Worm (Caenorhabditis elegans): ENCODE data around the gene msp-63.
"Not testable (repeated sequence)": the region's sequence is repeated elsewhere in the genome, so short reads cannot be mapped to it uniquely, and the experiment has no call there.

Gene msp-63

DNA sequence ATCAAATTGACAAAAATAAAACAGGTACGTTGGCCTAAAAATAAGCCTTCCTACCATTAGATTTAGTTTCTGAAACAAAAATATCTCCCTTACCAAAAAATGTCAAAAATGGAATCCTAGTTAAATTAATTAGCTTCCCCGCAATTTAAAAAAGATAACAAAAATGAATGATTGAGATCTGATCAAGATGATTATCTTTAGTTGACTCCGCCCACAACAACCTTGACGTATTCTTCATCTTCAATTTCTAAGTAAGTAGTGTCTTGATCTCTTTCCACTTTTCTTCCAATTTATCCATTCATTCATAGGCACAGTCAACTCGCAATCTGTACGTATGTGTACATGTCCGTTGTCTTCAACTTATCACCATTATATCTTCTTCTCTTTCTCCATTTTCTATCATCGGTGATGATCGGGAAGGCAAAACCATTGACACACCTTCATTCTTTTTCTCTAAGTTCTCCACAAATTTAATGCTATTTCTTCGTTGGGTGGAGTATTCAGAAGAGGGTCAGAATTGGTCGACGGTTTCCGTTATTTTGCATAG lies 28.9 kb downstream of the msp-63 start:
- TF ChIP-seq ztf-29 (GFP tag; IDR thresholded peaks at IDR 0.05) (no peak), tab-1 (GFP tag; IDR thresholded peaks at IDR 0.05) (no peak), klf-2 (GFP tag; conservative IDR thresholded peaks at IDR 0.05) (no peak), flt-1 (GFP tag; IDR thresholded peaks at IDR 0.05) (no peak), T22C8.4 (GFP tag; IDR thresholded peaks at IDR 0.05) (no peak), ref-1 (GFP tag; conservative IDR thresholded peaks at IDR 0.05) (no peak), ztf-23 (GFP tag; IDR thresholded peaks at IDR 0.05) (no peak), cog-1 (tag; optimal IDR thresholded peaks at IDR 0.05) (no peak)

DNA sequence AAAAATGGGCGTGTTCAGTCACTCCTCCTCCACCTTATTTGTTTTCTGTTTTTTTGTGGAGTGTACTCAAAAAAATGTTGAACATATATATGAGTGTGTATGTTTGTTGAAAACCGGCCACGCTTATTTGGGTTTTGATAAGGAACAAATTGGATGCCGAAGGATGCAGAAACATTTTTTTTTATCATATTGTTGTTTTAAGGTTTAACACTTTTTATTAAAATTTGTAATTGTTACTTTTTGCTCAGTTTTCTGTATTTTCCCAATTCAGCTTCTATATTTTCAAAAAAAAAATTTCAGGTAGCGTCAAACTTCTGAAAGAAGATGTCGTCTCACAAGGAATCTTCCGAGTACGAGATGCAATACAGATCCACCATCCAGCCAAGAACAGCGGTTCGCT lies 31.9 kb downstream of the msp-63 start, which contains the start of gene ifb-1:
TSS of gene ifb-1 (plus strand) at position 301 of the 400 bp plus-strand sequence.
- no peak for TF ChIP-seq tab-1 (GFP tag; IDR thresholded peaks at IDR 0.05)
- TF ChIP-seq cog-1 (tag; optimal IDR thresholded peaks at IDR 0.05): no peak
- no peak for TF ChIP-seq ztf-23 (GFP tag; IDR thresholded peaks at IDR 0.05)
- TF ChIP-seq ref-1 (GFP tag; conservative IDR thresholded peaks at IDR 0.05): no peak
- no peak for TF ChIP-seq klf-2 (GFP tag; conservative IDR thresholded peaks at IDR 0.05)
- TF ChIP-seq flt-1 (GFP tag; IDR thresholded peaks at IDR 0.05): no peak
- TF ChIP-seq ztf-29 (GFP tag; IDR thresholded peaks at IDR 0.05): no peak
- TF ChIP-seq med-1 (GFP tag; optimal IDR thresholded peaks at IDR 0.05; ENCODE audit: insufficient read depth): no peak
- no peak for TF ChIP-seq T22C8.4 (GFP tag; IDR thresholded peaks at IDR 0.05)

DNA sequence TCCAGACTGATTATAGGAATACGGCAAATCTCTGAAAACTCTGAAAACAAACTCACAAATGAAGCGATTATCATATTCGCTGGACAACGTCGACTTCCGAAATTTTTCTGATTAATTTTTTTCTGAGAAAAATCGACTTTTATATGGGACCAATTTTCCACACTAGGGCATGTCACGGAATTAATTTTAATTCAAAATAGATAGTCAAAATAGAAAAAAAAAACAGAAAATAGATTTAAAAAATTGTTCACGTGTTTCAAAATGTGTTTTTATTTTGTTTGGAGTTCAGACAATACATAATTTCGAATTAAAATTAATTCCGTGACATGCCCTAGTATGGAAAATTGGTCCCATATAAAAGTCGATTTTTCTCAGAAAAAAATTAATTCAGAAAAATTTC lies 39.6 kb downstream of the msp-63 start, which contains the start of the genes F10C1.3 and F10C1.23:
TSS of gene F10C1.3 (minus strand) at position 101 of the 400 bp plus-strand sequence.
TSS of gene F10C1.23 (plus strand) at position 385 of the 400 bp plus-strand sequence.
- TF ChIP-seq med-1 (GFP tag; optimal IDR thresholded peaks at IDR 0.05; ENCODE audit: insufficient read depth); klf-2 (GFP tag; conservative IDR thresholded peaks at IDR 0.05); cog-1 (tag; optimal IDR thresholded peaks at IDR 0.05): not testable (repeated sequence)

DNA sequence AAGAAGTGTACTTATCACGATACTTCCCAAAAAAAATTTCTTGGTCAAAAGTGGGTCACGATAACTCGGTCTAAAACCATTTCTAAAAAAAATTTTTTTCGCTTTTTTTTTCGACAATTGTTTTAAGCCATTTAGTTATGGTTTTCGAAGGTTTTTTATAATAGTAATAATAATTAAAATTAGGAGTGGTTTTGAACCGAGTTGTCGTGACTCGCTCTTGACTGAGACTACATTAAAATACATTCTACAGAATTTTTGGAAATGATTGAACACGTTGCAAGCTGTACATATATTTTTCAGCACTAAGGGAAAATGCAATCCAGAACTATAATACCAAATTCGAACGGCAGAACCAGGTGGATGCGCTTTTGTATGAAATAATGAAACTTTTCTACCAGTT lies 43.1 kb downstream of the msp-63 start, which contains the start of gene F10C1.8:
TSS of gene F10C1.8 (plus strand) at position 301 of the 400 bp plus-strand sequence.
- TF ChIP-seq flt-1 (GFP tag; IDR thresholded peaks at IDR 0.05) (no peak), ref-1 (GFP tag; conservative IDR thresholded peaks at IDR 0.05) (no peak), tab-1 (GFP tag; IDR thresholded peaks at IDR 0.05) (no peak), T22C8.4 (GFP tag; IDR thresholded peaks at IDR 0.05) (no peak), klf-2 (GFP tag; conservative IDR thresholded peaks at IDR 0.05) (no peak), ztf-29 (GFP tag; IDR thresholded peaks at IDR 0.05) (no peak), ztf-23 (GFP tag; IDR thresholded peaks at IDR 0.05) (no peak), med-1 (GFP tag; optimal IDR thresholded peaks at IDR 0.05; ENCODE audit: insufficient read depth) (no peak), cog-1 (tag; optimal IDR thresholded peaks at IDR 0.05) (no peak)

DNA sequence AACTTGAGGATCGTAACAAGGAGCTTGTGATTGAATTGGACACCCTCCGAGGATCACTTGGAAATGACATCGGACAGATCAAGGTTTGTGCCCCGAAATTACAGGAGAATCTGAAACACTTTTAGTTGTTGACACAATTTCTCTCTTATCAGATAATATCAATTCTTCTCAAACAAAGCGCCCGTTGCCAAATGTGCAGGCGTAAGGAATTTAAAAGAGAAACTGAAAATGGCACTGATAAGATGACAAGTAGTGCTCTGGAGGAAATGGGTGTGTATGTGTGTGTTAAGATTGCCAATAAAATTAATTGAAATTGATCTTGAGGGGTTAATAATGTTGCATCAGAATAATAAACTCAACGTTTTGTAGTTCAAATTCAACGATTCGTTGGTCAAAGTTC lies 45.9 kb downstream of the msp-63 start:
- no peak for TF ChIP-seq cog-1 (tag; optimal IDR thresholded peaks at IDR 0.05)
- TF ChIP-seq ref-1 (GFP tag; conservative IDR thresholded peaks at IDR 0.05): no peak
- TF ChIP-seq ztf-29 (GFP tag; IDR thresholded peaks at IDR 0.05): no peak
- TF ChIP-seq ztf-23 (GFP tag; IDR thresholded peaks at IDR 0.05): no peak
- TF ChIP-seq flt-1 (GFP tag; IDR thresholded peaks at IDR 0.05): no peak
- no peak for TF ChIP-seq tab-1 (GFP tag; IDR thresholded peaks at IDR 0.05)
- TF ChIP-seq med-1 (GFP tag; optimal IDR thresholded peaks at IDR 0.05; ENCODE audit: insufficient read depth): no peak
- TF ChIP-seq klf-2 (GFP tag; conservative IDR thresholded peaks at IDR 0.05): no peak
- no peak for TF ChIP-seq T22C8.4 (GFP tag; IDR thresholded peaks at IDR 0.05)

DNA sequence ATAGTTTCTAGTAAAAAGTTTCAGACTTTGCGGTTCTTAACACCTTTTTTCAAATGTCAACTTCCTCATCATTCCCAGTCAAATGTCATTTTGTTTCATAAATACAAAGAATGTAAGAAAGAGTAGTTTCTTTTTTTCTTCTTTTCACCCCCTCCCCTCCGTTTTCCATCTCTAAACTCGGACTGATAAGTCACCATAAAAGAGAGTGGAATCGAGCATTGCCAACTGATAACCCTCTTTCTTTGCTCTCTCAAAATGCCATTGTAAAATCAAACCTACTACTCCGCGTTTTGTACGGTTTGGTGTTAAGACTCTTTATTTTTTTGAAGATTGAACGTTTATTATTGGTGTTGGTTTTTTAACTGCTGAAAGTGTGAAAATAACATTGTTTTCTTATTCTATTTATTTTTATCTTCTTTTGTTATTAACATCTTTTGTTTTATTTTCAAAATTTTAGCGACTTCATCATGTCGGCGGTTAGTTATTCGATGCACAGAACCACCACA lies 47.5 kb downstream of the msp-63 start, which contains the start of gene ifb-2:
TSS of gene ifb-2 (plus strand) at position 456 of the 506 bp plus-strand sequence.
- TF ChIP-seq klf-2 (GFP tag; conservative IDR thresholded peaks at IDR 0.05) (no peak), T22C8.4 (GFP tag; IDR thresholded peaks at IDR 0.05) (no peak)

DNA sequence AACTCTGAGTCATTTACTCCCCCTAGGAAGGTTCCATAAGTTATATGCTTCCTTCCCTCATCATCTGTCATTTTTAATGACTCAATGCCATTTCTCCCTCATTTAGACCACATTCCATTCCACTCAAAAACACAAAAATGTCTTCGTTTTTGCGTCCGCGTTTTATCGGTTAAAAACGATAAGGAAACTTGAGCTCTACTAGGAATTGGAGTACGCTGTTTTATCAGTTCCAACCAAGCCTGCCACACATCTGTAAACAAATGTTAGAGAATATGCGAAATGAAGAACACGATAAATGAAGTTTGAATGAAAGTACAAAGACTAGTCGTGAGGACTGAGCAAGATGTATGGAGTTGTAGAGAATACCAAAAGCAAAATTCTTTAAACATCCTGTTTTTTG lies 48.9 kb downstream of the msp-63 start:
- TF ChIP-seq T22C8.4 (GFP tag; IDR thresholded peaks at IDR 0.05): no peak
- no peak for TF ChIP-seq ztf-23 (GFP tag; IDR thresholded peaks at IDR 0.05)

DNA sequence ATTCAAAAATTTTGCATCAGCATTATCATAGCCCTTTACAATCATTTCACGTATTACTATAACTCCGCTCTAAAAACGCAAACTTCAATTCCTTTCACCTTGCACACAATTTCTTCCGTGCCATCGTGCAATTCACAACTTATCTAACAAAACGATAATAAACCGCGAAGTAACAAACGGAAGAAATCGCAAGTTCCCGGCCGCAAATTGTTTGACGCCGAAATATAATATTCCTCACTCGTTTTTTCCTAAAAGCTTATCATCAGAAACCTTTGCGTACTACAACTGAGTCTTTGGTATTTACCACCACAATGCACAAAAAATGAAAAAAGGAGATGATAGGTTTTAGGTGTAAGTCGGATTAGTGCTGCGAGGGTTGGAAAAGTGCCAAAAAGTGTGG lies 49.9 kb downstream of the msp-63 start:
- TF ChIP-seq tab-1 (GFP tag; IDR thresholded peaks at IDR 0.05) (no peak), ref-1 (GFP tag; conservative IDR thresholded peaks at IDR 0.05) (no peak), ztf-23 (GFP tag; IDR thresholded peaks at IDR 0.05) (no peak), cog-1 (tag; optimal IDR thresholded peaks at IDR 0.05) (no peak), med-1 (GFP tag; optimal IDR thresholded peaks at IDR 0.05; ENCODE audit: insufficient read depth) (no peak), ztf-29 (GFP tag; IDR thresholded peaks at IDR 0.05) (no peak), flt-1 (GFP tag; IDR thresholded peaks at IDR 0.05) (no peak), klf-2 (GFP tag; conservative IDR thresholded peaks at IDR 0.05) (no peak), T22C8.4 (GFP tag; IDR thresholded peaks at IDR 0.05) (no peak)

All from whole organism, midembryonic.